Fruit fly (Drosophila melanogaster) whole organism, embryonic: ENCODE data around the gene RpL28.

Experiments
- Asciz ChIP-seq: fragments of 200-800 bp; sonication (Bioruptor generic); optimal IDR thresholded peaks from 2 replicates; lab custom pipeline; 2017; ENCODE audit warnings: missing biosample characterization, mild to moderate bottlenecking, missing genetic modification characterization, missing genetic modification reagents
- Awh ChIP-seq: fragments of 200-800 bp; sonication (Bioruptor generic); IDR thresholded peaks from 2 replicates; pipeline ENCODE4, ENCODE4 v1.3.6; 2022; ENCODE audit warnings: missing biosample characterization, missing genetic modification characterization
- B-H1 ChIP-seq: fragments of 200-800 bp; sonication (Bioruptor generic); IDR thresholded peaks from 3 replicates; pipeline ENCODE4 v1.3.6; 2022; ENCODE audit warnings: missing biosample characterization, missing genetic modification characterization
- Bteb2 ChIP-seq: fragments of 200-800 bp; sonication (Bioruptor generic); optimal IDR thresholded peaks from 2 replicates; lab custom pipeline; 2016; ENCODE audit warnings: missing biosample characterization, missing genetic modification characterization
- CG10543 ChIP-seq: fragments of 200-800 bp; sonication (Bioruptor generic); optimal IDR thresholded peaks from 3 replicates; lab custom pipeline; 2017; ENCODE audit warnings: missing biosample characterization, mild to moderate bottlenecking, missing genetic modification characterization, moderate library complexity
- CG11695 ChIP-seq: fragments of 200-800 bp; sonication (Bioruptor generic); IDR thresholded peaks from 3 replicates; pipeline ENCODE4 v1.3.6; 2022; ENCODE audit warnings: missing biosample characterization, missing genetic modification characterization
- CG1233 ChIP-seq: fragments of 200-800 bp; sonication (Bioruptor generic); optimal IDR thresholded peaks from 4 replicates; lab custom pipeline; 2018; ENCODE audit warnings: missing biosample characterization, mild to moderate bottlenecking, missing genetic modification characterization
- CG12391 ChIP-seq: fragments of 200-800 bp; sonication (Bioruptor generic); optimal IDR thresholded peaks from 3 replicates; lab custom pipeline; 2018; ENCODE audit warnings: missing biosample characterization, mild to moderate bottlenecking, missing genetic modification characterization, moderate library complexity
- CG13123 ChIP-seq: fragments of 200-800 bp; sonication (Bioruptor generic); optimal IDR thresholded peaks from 2 replicates; lab custom pipeline; 2016; ENCODE audit warnings: missing biosample characterization, missing genetic modification characterization
- CG13296 ChIP-seq: fragments of 200-800 bp; sonication (Bioruptor generic); optimal IDR thresholded peaks from 3 replicates; lab custom pipeline; 2018; ENCODE audit warnings: missing biosample characterization, mild to moderate bottlenecking, missing genetic modification characterization
- CG14667 ChIP-seq: fragments of 200-800 bp; sonication (Bioruptor generic); IDR thresholded peaks from 2 replicates; pipeline ENCODE4 v1.3.6; 2022; ENCODE audit warnings: missing biosample characterization, missing genetic modification characterization
- CG1603 ChIP-seq: fragments of 200-800 bp; sonication (Bioruptor generic); optimal IDR thresholded peaks from 2 replicates; lab custom pipeline; 2019; ENCODE audit warnings: missing biosample characterization, mild to moderate bottlenecking, missing genetic modification characterization, moderate library complexity
- CG16815 ChIP-seq: fragments of 200-800 bp; sonication (Bioruptor generic); optimal IDR thresholded peaks from 3 replicates; lab custom pipeline; 2017; ENCODE audit warnings: missing biosample characterization, mild to moderate bottlenecking, missing genetic modification characterization
- CG30403 ChIP-seq: fragments of 200-800 bp; sonication (Bioruptor generic); optimal IDR thresholded peaks from 3 replicates; lab custom pipeline; 2016; ENCODE audit warnings: missing biosample characterization, missing genetic modification characterization
- CG32767 ChIP-seq: fragments of 200-800 bp; sonication (Bioruptor generic); IDR thresholded peaks from 2 replicates; pipeline ENCODE4 v1.3.6; 2022; ENCODE audit warnings: missing biosample characterization, missing genetic modification characterization
- CG32772 ChIP-seq: fragments of 200-800 bp; sonication (Bioruptor generic); IDR thresholded peaks from 2 replicates; pipeline ENCODE4 v1.3.6; 2022; ENCODE audit warnings: missing biosample characterization, missing genetic modification characterization
- CG33213 ChIP-seq: fragments of 200-800 bp; sonication (Bioruptor generic); optimal IDR thresholded peaks from 3 replicates; lab custom pipeline; 2016; ENCODE audit warnings: missing biosample characterization, missing genetic modification characterization
- CG34224 ChIP-seq: fragments of 200-800 bp; sonication (Bioruptor generic); IDR thresholded peaks from 3 replicates; pipeline ENCODE4 v1.3.6; 2022; ENCODE audit warnings: missing biosample characterization, missing genetic modification characterization; ENCODE audit not compliant: partially characterized antibody
- CG4404 ChIP-seq: fragments of 200-800 bp; sonication (Bioruptor generic); IDR thresholded peaks from 2 replicates; pipeline ENCODE4 v1.3.6; 2022; ENCODE audit warnings: missing biosample characterization, missing genetic modification characterization
- CG4854 ChIP-seq: fragments of 200-800 bp; sonication (Bioruptor generic); optimal IDR thresholded peaks from 2 replicates; lab custom pipeline; 2016; ENCODE audit warnings: missing biosample characterization, missing genetic modification characterization, inconsistent platforms
- CG5180 ChIP-seq: fragments of 200-800 bp; sonication (Bioruptor generic); optimal IDR thresholded peaks from 3 replicates; lab custom pipeline; 2017; ENCODE audit warnings: missing biosample characterization, missing genetic modification characterization, mild to moderate bottlenecking, moderate library complexity, missing genetic modification reagents
- CG8478 ChIP-seq: fragments of >200 bp; optimal IDR thresholded peaks from 2 replicates; lab custom pipeline; 2018
- CoRest ChIP-seq: fragments of 200-800 bp; sonication (Bioruptor generic); optimal IDR thresholded peaks from 3 replicates; lab custom pipeline; 2018; ENCODE audit warnings: missing biosample characterization, mild to moderate bottlenecking, missing genetic modification characterization, moderate library complexity
- D ChIP-seq, 2 experiments: fragments of 200-800 bp in 1 of 2; fragments of >200 bp in 1 of 2; sonication (Bioruptor generic) in 1 of 2; optimal IDR thresholded peaks; 2 replicates in 1 of 2; 3 replicates in 1 of 2; lab custom pipeline; 2017; ENCODE audit warnings: mild to moderate bottlenecking in 1 of 2, missing biosample characterization in 1 of 2, missing genetic modification characterization in 1 of 2, missing genetic modification reagents in 1 of 2
- Dek ChIP-seq: fragments of 200-800 bp; sonication (Bioruptor generic); optimal IDR thresholded peaks from 3 replicates; lab custom pipeline; 2019; ENCODE audit warnings: missing biosample characterization, mild to moderate bottlenecking, missing genetic modification characterization, moderate library complexity
- Dp ChIP-seq: fragments of 200-800 bp; sonication (Bioruptor generic); optimal IDR thresholded peaks from 2 replicates; lab custom pipeline; 2018; ENCODE audit warnings: missing biosample characterization, mild to moderate bottlenecking, missing genetic modification characterization, moderate library complexity
- Ets65A ChIP-seq: fragments of 200-800 bp; sonication (Bioruptor generic); peaks from one replicate; lab custom pipeline; 2016; ENCODE audit warnings: missing biosample characterization, missing genetic modification characterization
- HLH3B ChIP-seq: fragments of 200-800 bp; sonication (Bioruptor generic); IDR thresholded peaks from 2 replicates; pipeline ENCODE4 v1.3.6; 2022; ENCODE audit warnings: missing biosample characterization, missing genetic modification characterization
- MTF-1 ChIP-seq: fragments of 200-800 bp; sonication (Bioruptor generic); optimal IDR thresholded peaks from 2 replicates; lab custom pipeline; 2018; ENCODE audit warnings: missing biosample characterization, mild to moderate bottlenecking, missing genetic modification characterization, borderline replicate concordance
- Mes4 ChIP-seq: fragments of 200-800 bp; sonication (Bioruptor generic); optimal IDR thresholded peaks from 2 replicates; lab custom pipeline; 2016; ENCODE audit warnings: missing biosample characterization, missing genetic modification characterization
- Xrp1 ChIP-seq: fragments of 200-800 bp; sonication (Bioruptor generic); IDR thresholded peaks from 2 replicates; pipeline ENCODE4 v1.3.6; 2022; ENCODE audit warnings: missing biosample characterization, missing genetic modification characterization
- bab2 ChIP-seq: fragments of 200-800 bp; sonication (Bioruptor generic); optimal IDR thresholded peaks from 2 replicates; lab custom pipeline; 2016; ENCODE audit warnings: missing biosample characterization, missing genetic modification characterization
- chinmo ChIP-seq: fragments of 200-800 bp; sonication (Bioruptor generic); IDR thresholded peaks from 4 replicates; pipeline ENCODE4 v1.3.6; 2022; ENCODE audit warnings: missing biosample characterization, missing genetic modification characterization; ENCODE audit not compliant: partially characterized antibody
- chm ChIP-seq: fragments of 200-800 bp; sonication (Bioruptor generic); IDR thresholded peaks from 2 replicates; pipeline ENCODE4 v1.3.6; 2022; ENCODE audit warnings: missing biosample characterization, missing genetic modification characterization
- cwo ChIP-seq: fragments of 200-800 bp; sonication (Bioruptor generic); optimal IDR thresholded peaks from 3 replicates; lab custom pipeline; 2017; ENCODE audit warnings: missing biosample characterization, missing genetic modification characterization, mild to moderate bottlenecking, moderate library complexity, missing genetic modification reagents
- dati ChIP-seq: fragments of 200-800 bp; sonication (Bioruptor generic); IDR thresholded peaks from 2 replicates; pipeline ENCODE4 v1.3.6; 2022; ENCODE audit warnings: missing biosample characterization, missing genetic modification characterization
- dimm ChIP-seq: fragments of 200-800 bp; sonication (Bioruptor generic); IDR thresholded peaks from 2 replicates; pipeline ENCODE4 v1.3.6; 2022; ENCODE audit warnings: missing biosample characterization, missing genetic modification characterization
- dm ChIP-seq: fragments of 200-800 bp; sonication (Bioruptor generic); optimal IDR thresholded peaks from 3 replicates; lab custom pipeline; 2016; ENCODE audit warnings: missing biosample characterization, missing genetic modification characterization
- eve ChIP-seq, 2 experiments: fragments of >200 bp; optimal IDR thresholded peaks; 2 replicates each; lab custom pipeline; 2017; ENCODE audit warnings: missing biosample characterization in 2 of 2, missing genetic modification characterization in 2 of 2
- ftz-f1 ChIP-seq: fragments of 200-800 bp; sonication (Bioruptor generic); optimal IDR thresholded peaks from 2 replicates; lab custom pipeline; 2016; ENCODE audit warnings: missing biosample characterization, missing genetic modification characterization
- h ChIP-seq: fragments of >200 bp; optimal IDR thresholded peaks from 2 replicates; lab custom pipeline; 2017
- hkb ChIP-seq, 2 experiments: fragments of 200-800 bp in 1 of 2; fragments of >200 bp in 1 of 2; sonication (Bioruptor generic) in 1 of 2; IDR thresholded peaks in 1 of 2; optimal IDR thresholded peaks in 1 of 2; 2 replicates each; pipeline versions ENCODE4 v1.3.6 to Lab custom; 2017 to 2022; ENCODE audit warnings: missing biosample characterization in 1 of 2, missing genetic modification characterization in 1 of 2
- lab ChIP-seq: fragments of 200-800 bp; sonication (Bioruptor generic); optimal IDR thresholded peaks from 3 replicates; lab custom pipeline; 2017; ENCODE audit warnings: missing biosample characterization, missing genetic modification characterization, mild to moderate bottlenecking, moderate library complexity, missing genetic modification reagents
- seq ChIP-seq: fragments of 200-800 bp; sonication (Bioruptor generic); IDR thresholded peaks from 2 replicates; pipeline ENCODE4 v1.3.6; 2022; ENCODE audit warnings: missing biosample characterization, missing genetic modification characterization
- stwl ChIP-seq: fragments of 200-800 bp; sonication (Bioruptor generic); optimal IDR thresholded peaks from 3 replicates; lab custom pipeline; 2018; ENCODE audit warnings: missing biosample characterization, mild to moderate bottlenecking, missing genetic modification characterization, moderate library complexity
- twi ChIP-seq: fragments of 200-800 bp; optimal IDR thresholded peaks from 2 replicates; lab custom pipeline; 2019; ENCODE audit warnings: missing biosample characterization, mild to moderate bottlenecking, missing genetic modification characterization, moderate library complexity
- unpg ChIP-seq: fragments of 200-800 bp; sonication (Bioruptor generic); optimal IDR thresholded peaks from 3 replicates; lab custom pipeline; 2018; ENCODE audit warnings: missing biosample characterization, mild to moderate bottlenecking, missing genetic modification characterization, moderate library complexity
- usp ChIP-seq: fragments of >200 bp; optimal IDR thresholded peaks from 2 replicates; lab custom pipeline; 2017; ENCODE audit warnings: missing biosample characterization, missing genetic modification characterization
- vfl ChIP-seq: fragments of 200-800 bp; sonication (Bioruptor generic); optimal IDR thresholded peaks from 2 replicates; lab custom pipeline; 2016; ENCODE audit warnings: missing biosample characterization, missing genetic modification characterization
- wdn ChIP-seq: fragments of 200-800 bp; sonication (Bioruptor generic); IDR thresholded peaks from 2 replicates; pipeline ENCODE4 v1.3.6; 2022; ENCODE audit warnings: missing biosample characterization, missing genetic modification characterization
- wor ChIP-seq: fragments of 200-800 bp; sonication (Bioruptor generic); IDR thresholded peaks from 2 replicates; pipeline ENCODE4 v1.3.6; 2022; ENCODE audit warnings: missing biosample characterization, missing genetic modification characterization

The RpL28 gene

DNA sequence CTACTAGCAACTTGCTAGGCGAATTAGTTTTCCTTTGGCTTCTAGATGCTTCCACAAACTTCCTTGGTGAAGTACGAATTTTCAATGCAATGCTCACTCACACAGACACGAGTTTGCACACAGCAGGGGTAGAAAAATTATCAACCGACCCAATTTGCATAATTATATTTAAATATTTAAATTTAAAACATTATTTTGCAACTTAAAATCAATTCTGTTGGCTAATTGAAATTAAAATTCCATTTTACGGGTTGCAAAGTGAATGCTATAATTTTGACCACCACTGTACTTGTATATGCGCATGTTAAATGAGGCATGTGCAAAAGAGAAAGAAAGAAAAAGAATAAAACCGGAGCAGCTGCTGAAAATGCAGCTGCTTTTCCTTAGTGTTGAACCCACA is 28.7 kb downstream of the RpL28 start (continued):
- TF ChIP-seq CG32772 (GFP tag; lab: Robert Waterston, UW) (peak; percentile 93), unpg (peak; percentile 95), Xrp1 (GFP tag; lab: Robert Waterston, UW) (peak; percentile 97), wor (GFP tag; lab: Robert Waterston, UW) (peak; percentile 84), lab (peak; percentile 97), CG32767 (peak; percentile 90), Asciz (peak; percentile 94), chinmo (GFP tag; lab: Robert Waterston, UW) (no peak), CG1233 (GFP tag; lab: Kevin White, UChicago) (peak; percentile 88), CG13296 (GFP tag; lab: Kevin White, UChicago) (peak; percentile 92), Awh (GFP tag; lab: Robert Waterston, UW) (peak; percentile 96), Dp (GFP tag; lab: Kevin White, UChicago) (no peak), Mes4 (GFP tag; lab: Kevin White, UChicago) (peak; percentile 8), vfl (GFP tag; lab: Kevin White, UChicago) (peak; percentile 41), CG16815 (GFP tag; lab: Kevin White, UChicago) (peak; percentile 85), D (optimal IDR thresholded peaks at IDR 0.05; lab: Kevin White, UChicago) (no peak), D (GFP tag; optimal IDR thresholded peaks at IDR 0.05; lab: Kevin White, UChicago) (peak; percentile 93), dm (no peak), MTF-1 (GFP tag; lab: Kevin White, UChicago) (peak; percentile 89), CG8478 (no peak), cwo (GFP tag; lab: Kevin White, UChicago) (peak; percentile 89), dati (GFP tag; lab: Robert Waterston, UW) (peak; percentile 78; the same call in 1 of the 2 replicates), h (lab: Kevin White, UChicago) (no peak), CG14667 (GFP tag; lab: Robert Waterston, UW) (peak; percentile 90), eve (GFP tag; optimal IDR thresholded peaks at IDR 0.05; lab: Kevin White, UChicago) (no peak), HLH3B (GFP tag; lab: Robert Waterston, UW) (peak; percentile 95), Dek (tag; lab: Kevin White, UChicago) (peak; percentile 93), usp (GFP tag; lab: Kevin White, UChicago) (no peak), ftz-f1 (GFP tag; lab: Kevin White, UChicago) (no peak), CG4404 (peak; percentile 86), twi (tag; lab: Kevin White, UChicago) (peak; percentile 77), B-H1 (peak; percentile 93), CG34224 (no peak), CG11695 (GFP tag; lab: Robert Waterston, UW) (peak; percentile 97), CG1603 (tag; lab: Kevin White, UChicago) (peak; percentile 88), stwl (tag; lab: Kevin White, UChicago) (peak; percentile 50), CG12391 (tag; lab: Kevin White, UChicago) (peak; percentile 95), CG13123 (GFP tag; lab: Kevin White, UChicago) (peak; percentile 81), seq (peak; percentile 95), chm (GFP tag; lab: Robert Waterston, UW) (peak; percentile 95), CG4854 (GFP tag; lab: Kevin White, UChicago) (peak; percentile 67), Bteb2 (GFP tag; lab: Kevin White, UChicago) (peak; percentile 52), CG33213 (peak; percentile 57), CoRest (peak; percentile 92), CG5180 (GFP tag; lab: Kevin White, UChicago) (peak; percentile 80), wdn (GFP tag; lab: Robert Waterston, UW) (peak; percentile 73), Ets65A (GFP tag; lab: Kevin White, UChicago) (peak; percentile 37), hkb (optimal IDR thresholded peaks at IDR 0.05; lab: Kevin White, UChicago) (no peak), hkb (GFP tag; IDR thresholded peaks at IDR 0.05; lab: Robert Waterston, UW) (peak; percentile 97), CG30403 (GFP tag; lab: Kevin White, UChicago) (peak; percentile 85), dimm (GFP tag; lab: Robert Waterston, UW) (peak; percentile 87), CG10543 (GFP tag; lab: Kevin White, UChicago) (peak; percentile 59), bab2 (GFP tag; lab: Kevin White, UChicago) (peak; percentile 79)
